1 fruit fly cellular context compared by ENCODE assay signal in genomic region chrX:6090809-6091667, dm6.
TF ChIP-seq lines count a peak whose summit lies in the region.

Nep1 (plus strand) TSS chrX:6091205.
Mipp2 (minus strand) TSS chrX:6091471.

TF ChIP-seq in whole organism, embryonic, 481 proteins besides CTCF, POLR2A, EP300 and RAD21 (continued from another document and continues in another):
- TF ChIP-seq CG5180 (GFP tag; optimal IDR thresholded peaks at IDR 0.05; lab: Kevin White, UChicago) (no peak), B-H1 (GFP tag; IDR thresholded peaks at IDR 0.05; lab: Robert Waterston, UW) (peak; percentile 23; the same call in 1 of the 3 replicates), CG13775 (GFP tag; optimal IDR thresholded peaks at IDR 0.05; lab: Kevin White, UChicago) (peak; percentile 33), CG15601 (tag; optimal IDR thresholded peaks at IDR 0.05; lab: Kevin White, UChicago) (no peak), Ets65A (GFP tag; lab: Kevin White, UChicago) (peak; percentile 96), tll (GFP tag; optimal IDR thresholded peaks at IDR 0.05; lab: Kevin White, UChicago) (no peak), luna (GFP tag; optimal IDR thresholded peaks at IDR 0.05; lab: Kevin White, UChicago) (no peak), CG13287 (GFP tag; IDR thresholded peaks at IDR 0.05; lab: Robert Waterston, UW; ENCODE audit: partially characterized antibody) (no peak), D19A (tag; optimal IDR thresholded peaks at IDR 0.05; lab: Kevin White, UChicago) (no peak), CG1233 (GFP tag; optimal IDR thresholded peaks at IDR 0.05; lab: Kevin White, UChicago) (peak; percentile 5), CG14667 (GFP tag; IDR thresholded peaks at IDR 0.05; lab: Robert Waterston, UW) (peak; percentile 28; the same call in 1 of the 2 replicates), CG42726 (GFP tag; IDR thresholded peaks at IDR 0.05; lab: Robert Waterston, UW; ENCODE audit: partially characterized antibody) (no peak), CG43689 (GFP tag; IDR thresholded peaks at IDR 0.05; lab: Robert Waterston, UW) (no peak), Bgb (GFP tag; IDR thresholded peaks at IDR 0.05; lab: Robert Waterston, UW; ENCODE audit: partially characterized antibody) (no peak), sqz (GFP tag; optimal IDR thresholded peaks at IDR 0.05; lab: Kevin White, UChicago) (no peak), kah (GFP tag; optimal IDR thresholded peaks at IDR 0.05; lab: Kevin White, UChicago) (no peak), CG33213 (GFP tag; optimal IDR thresholded peaks at IDR 0.05; lab: Kevin White, UChicago) (no peak), ewg (GFP tag; optimal IDR thresholded peaks at IDR 0.05; lab: Kevin White, UChicago) (peak; percentile 3), PHDP (tag; optimal IDR thresholded peaks at IDR 0.05; lab: Kevin White, UChicago) (peak; percentile 15), CG4707 (GFP tag; optimal IDR thresholded peaks at IDR 0.05; lab: Kevin White, UChicago) (no peak), CG11695 (GFP tag; IDR thresholded peaks at IDR 0.05; lab: Robert Waterston, UW) (no peak), CG16813 (GFP tag; IDR thresholded peaks at IDR 0.05; lab: Robert Waterston, UW; ENCODE audit: partially characterized antibody) (no peak), slou (GFP tag; optimal IDR thresholded peaks at IDR 0.05; lab: Kevin White, UChicago) (no peak), zfh2 (GFP tag; optimal IDR thresholded peaks at IDR 0.05; lab: Kevin White, UChicago) (peak; percentile 20), sob (GFP tag; IDR thresholded peaks at IDR 0.05; lab: Robert Waterston, UW) (peak; percentile 51; the same call in 1 of the 2 replicates), Abd-B (GFP tag; optimal IDR thresholded peaks at IDR 0.05; lab: Kevin White, UChicago) (no peak), ase (GFP tag; IDR thresholded peaks at IDR 0.05; lab: Robert Waterston, UW) (no peak), nerfin-1 (tag; optimal IDR thresholded peaks at IDR 0.05; lab: Kevin White, UChicago) (no peak), fd64A (GFP tag; optimal IDR thresholded peaks at IDR 0.05; lab: Kevin White, UChicago) (no peak), CG8281 (tag; optimal IDR thresholded peaks at IDR 0.05; lab: Kevin White, UChicago) (no peak), rib (GFP tag; IDR thresholded peaks at IDR 0.05; lab: Robert Waterston, UW) (no peak), CG9437 (GFP tag; optimal IDR thresholded peaks at IDR 0.05; lab: Kevin White, UChicago) (no peak), CG10462 (GFP tag; optimal IDR thresholded peaks at IDR 0.05; lab: Kevin White, UChicago) (no peak), run (tag; optimal IDR thresholded peaks at IDR 0.05; lab: Kevin White, UChicago) (no peak), CG12104 (GFP tag; optimal IDR thresholded peaks at IDR 0.05; lab: Kevin White, UChicago) (no peak), CG10147 (GFP tag; optimal IDR thresholded peaks at IDR 0.05; lab: Kevin White, UChicago) (no peak), CG6689 (GFP tag; IDR thresholded peaks at IDR 0.05; lab: Robert Waterston, UW) (peak; percentile 25; the same call in 1 of the 2 replicates), sd (tag; optimal IDR thresholded peaks at IDR 0.05; lab: Kevin White, UChicago) (no peak), Usf (GFP tag; optimal IDR thresholded peaks at IDR 0.05; lab: Kevin White, UChicago) (no peak), CG17568 (GFP tag; optimal IDR thresholded peaks at IDR 0.05; lab: Kevin White, UChicago) (no peak), fd3F (GFP tag; optimal IDR thresholded peaks at IDR 0.05; lab: Kevin White, UChicago) (no peak), CG18262 (tag; optimal IDR thresholded peaks at IDR 0.05; lab: Kevin White, UChicago) (peak; percentile 8), cwo (GFP tag; optimal IDR thresholded peaks at IDR 0.05; lab: Kevin White, UChicago) (no peak), bbx (GFP tag; IDR thresholded peaks at IDR 0.05; lab: Robert Waterston, UW; ENCODE audit: partially characterized antibody) (no peak), lilli (GFP tag; optimal IDR thresholded peaks at IDR 0.05; lab: Kevin White, UChicago) (peak; percentile 42), CG1647 (GFP tag; optimal IDR thresholded peaks at IDR 0.05; lab: Kevin White, UChicago) (no peak), Opbp (GFP tag; IDR thresholded peaks at IDR 0.05; lab: Robert Waterston, UW; ENCODE audit: partially characterized antibody) (no peak), shn (GFP tag; optimal IDR thresholded peaks at IDR 0.05; lab: Kevin White, UChicago) (peak; percentile 26), Jarid2 (GFP tag; optimal IDR thresholded peaks at IDR 0.05; lab: Kevin White, UChicago) (no peak), dpn (GFP tag; optimal IDR thresholded peaks at IDR 0.05; lab: Kevin White, UChicago) (peak in 1 of 2 experiments; percentile 12), Fer3 (tag; optimal IDR thresholded peaks at IDR 0.05; lab: Kevin White, UChicago) (peak; percentile 46), Kr (GFP tag; optimal IDR thresholded peaks at IDR 0.05; lab: Kevin White, UChicago) (no peak), Hsf (GFP tag; optimal IDR thresholded peaks at IDR 0.05; lab: Kevin White, UChicago) (peak; percentile 2), salm (tag; optimal IDR thresholded peaks at IDR 0.05; lab: Kevin White, UChicago) (no peak), HLHmδ (GFP tag; optimal IDR thresholded peaks at IDR 0.05; lab: Kevin White, UChicago) (no peak), ind (GFP tag; optimal IDR thresholded peaks at IDR 0.05; lab: Kevin White, UChicago) (peak; percentile 11), al (GFP tag; IDR thresholded peaks at IDR 0.05; lab: Robert Waterston, UW) (0 out of 2 replicates have a peak, but pooled peaks have one; percentile 21), HLH4C (GFP tag; IDR thresholded peaks at IDR 0.05; lab: Robert Waterston, UW; ENCODE audit: partially characterized antibody) (no peak), sisA (GFP tag; IDR thresholded peaks at IDR 0.05; lab: Robert Waterston, UW) (no peak; the same call in none of the 2 replicates), crp (GFP tag; optimal IDR thresholded peaks at IDR 0.05; lab: Kevin White, UChicago) (peak in 1 of 2 experiments; percentile 78), Poxn (GFP tag; IDR thresholded peaks at IDR 0.05; lab: Robert Waterston, UW) (no peak), Oaz (GFP tag; IDR thresholded peaks at IDR 0.05; lab: Robert Waterston, UW) (no peak), vfl (GFP tag; optimal IDR thresholded peaks at IDR 0.05; lab: Kevin White, UChicago) (no peak), tap (tag; optimal IDR thresholded peaks at IDR 0.05; lab: Kevin White, UChicago) (no peak), zf30C (GFP tag; optimal IDR thresholded peaks at IDR 0.05; lab: Kevin White, UChicago) (no peak), CG32767 (GFP tag; IDR thresholded peaks at IDR 0.05; lab: Robert Waterston, UW) (no peak), Chrac-16 (GFP tag; optimal IDR thresholded peaks at IDR 0.05; lab: Kevin White, UChicago) (no peak), Mad (GFP tag; optimal IDR thresholded peaks at IDR 0.05; lab: Kevin White, UChicago) (no peak), HHEX (GFP tag; optimal IDR thresholded peaks at IDR 0.05; lab: Kevin White, UChicago) (no peak), CG14710 (tag; optimal IDR thresholded peaks at IDR 0.05; lab: Kevin White, UChicago) (no peak), twi (tag; optimal IDR thresholded peaks at IDR 0.05; lab: Kevin White, UChicago) (no peak), CG15269 (tag; optimal IDR thresholded peaks at IDR 0.05; lab: Kevin White, UChicago) (peak; percentile 49), lola (GFP tag; optimal IDR thresholded peaks at IDR 0.05; lab: Kevin White, UChicago) (no peak), CG11696 (GFP tag; IDR thresholded peaks at IDR 0.05; lab: Robert Waterston, UW) (no peak), CG6683 (GFP tag; optimal IDR thresholded peaks at IDR 0.05; lab: Kevin White, UChicago) (no peak), CG11723 (GFP tag; optimal IDR thresholded peaks at IDR 0.05; lab: Kevin White, UChicago) (no peak), yki (optimal IDR thresholded peaks at IDR 0.05; lab: Kevin White, UChicago) (no peak), Scr (GFP tag; IDR thresholded peaks at IDR 0.05; lab: Robert Waterston, UW; ENCODE audit: partially characterized antibody) (no peak), CG2202 (tag; optimal IDR thresholded peaks at IDR 0.05; lab: Kevin White, UChicago) (no peak), zfh1 (GFP tag; IDR thresholded peaks at IDR 0.05; lab: Robert Waterston, UW) (peak; percentile 53; the same call in 1 of the 3 replicates), insv (GFP tag; optimal IDR thresholded peaks at IDR 0.05; lab: Kevin White, UChicago) (no peak), CG2875 (GFP tag; optimal IDR thresholded peaks at IDR 0.05; lab: Kevin White, UChicago) (no peak), ac (GFP tag; optimal IDR thresholded peaks at IDR 0.05; lab: Kevin White, UChicago) (no peak), CG8944 (GFP tag; optimal IDR thresholded peaks at IDR 0.05; lab: Kevin White, UChicago) (peak; percentile 22), ken (GFP tag; IDR thresholded peaks at IDR 0.05; lab: Robert Waterston, UW) (peak; percentile 58; the same call in 2 of the 3 replicates), CG1529 (GFP tag; optimal IDR thresholded peaks at IDR 0.05; lab: Kevin White, UChicago) (no peak), lov (optimal IDR thresholded peaks at IDR 0.05; lab: Kevin White, UChicago) (no peak), lov (GFP tag; IDR thresholded peaks at IDR 0.05; lab: Robert Waterston, UW) (no peak), Blimp-1 (GFP tag; optimal IDR thresholded peaks at IDR 0.05; lab: Kevin White, UChicago) (no peak), Vsx1 (GFP tag; optimal IDR thresholded peaks at IDR 0.05; lab: Kevin White, UChicago) (no peak), CG18764 (GFP tag; optimal IDR thresholded peaks at IDR 0.05; lab: Kevin White, UChicago) (no peak), CG4424 (GFP tag; optimal IDR thresholded peaks at IDR 0.05; lab: Kevin White, UChicago) (no peak), chif (GFP tag; optimal IDR thresholded peaks at IDR 0.05; lab: Kevin White, UChicago) (peak in 1 of 2 experiments; percentile 23), CG3163 (GFP tag; optimal IDR thresholded peaks at IDR 0.05; lab: Kevin White, UChicago) (no peak), ems (GFP tag; optimal IDR thresholded peaks at IDR 0.05; lab: Kevin White, UChicago) (peak; percentile 1), CG6175 (GFP tag; IDR thresholded peaks at IDR 0.05; lab: Robert Waterston, UW) (no peak), btn (GFP tag; optimal IDR thresholded peaks at IDR 0.05; lab: Kevin White, UChicago) (no peak), CG9215 (GFP tag; IDR thresholded peaks at IDR 0.05; lab: Robert Waterston, UW) (peak; percentile 29; the same call in 1 of the 2 replicates), kni (GFP tag; optimal IDR thresholded peaks at IDR 0.05; lab: Kevin White, UChicago) (no peak), B-H2 (GFP tag; optimal IDR thresholded peaks at IDR 0.05; lab: Kevin White, UChicago) (no peak), CG12942 (GFP tag; optimal IDR thresholded peaks at IDR 0.05; lab: Kevin White, UChicago) (no peak), CG6791 (GFP tag; IDR thresholded peaks at IDR 0.05; lab: Robert Waterston, UW; ENCODE audit: partially characterized antibody) (no peak), fru (optimal IDR thresholded peaks at IDR 0.05; lab: Kevin White, UChicago) (no peak), CG31224 (GFP tag; IDR thresholded peaks at IDR 0.05; lab: Robert Waterston, UW) (no peak), CG1832 (GFP tag; optimal IDR thresholded peaks at IDR 0.05; lab: Kevin White, UChicago) (no peak), HmgZ (tag; optimal IDR thresholded peaks at IDR 0.05; lab: Kevin White, UChicago) (no peak), chn (GFP tag; optimal IDR thresholded peaks at IDR 0.05; lab: Kevin White, UChicago) (no peak), nom (GFP tag; optimal IDR thresholded peaks at IDR 0.05; lab: Kevin White, UChicago) (no peak), row (GFP tag; IDR thresholded peaks at IDR 0.05; lab: Robert Waterston, UW) (peak; percentile 89), vvl (GFP tag; IDR thresholded peaks at IDR 0.05; lab: Robert Waterston, UW) (peak; percentile 60; the same call in 1 of the 2 replicates), zen (tag; optimal IDR thresholded peaks at IDR 0.05; lab: Kevin White, UChicago) (no peak), wor (GFP tag; IDR thresholded peaks at IDR 0.05; lab: Robert Waterston, UW) (0 out of 2 replicates have a peak, but pooled peaks have one; percentile 10), CG3726 (GFP tag; IDR thresholded peaks at IDR 0.05; lab: Robert Waterston, UW) (no peak), mld (GFP tag; IDR thresholded peaks at IDR 0.05; lab: Robert Waterston, UW; ENCODE audit: partially characterized antibody) (no peak), CG5953 (GFP tag; IDR thresholded peaks at IDR 0.05; lab: Robert Waterston, UW) (no peak), Dll (GFP tag; IDR thresholded peaks at IDR 0.05; lab: Robert Waterston, UW; ENCODE audit: partially characterized antibody) (no peak), Sin3A (optimal IDR thresholded peaks at IDR 0.05; lab: Kevin White, UChicago) (peak; percentile 41), CG12155 (GFP tag; optimal IDR thresholded peaks at IDR 0.05; lab: Kevin White, UChicago) (peak; percentile 0), p53 (GFP tag; optimal IDR thresholded peaks at IDR 0.05; lab: Kevin White, UChicago) (no peak), CG12236 (GFP tag; optimal IDR thresholded peaks at IDR 0.05; lab: Kevin White, UChicago) (no peak), CG7786 (GFP tag; optimal IDR thresholded peaks at IDR 0.05; lab: Kevin White, UChicago) (peak; percentile 29), CG18599 (GFP tag; optimal IDR thresholded peaks at IDR 0.05; lab: Kevin White, UChicago) (peak; percentile 33), TFAM (GFP tag; optimal IDR thresholded peaks at IDR 0.05; lab: Kevin White, UChicago) (no peak), Aef1 (GFP tag; IDR thresholded peaks at IDR 0.05; lab: Robert Waterston, UW) (peak; percentile 64), CG5245 (GFP tag; optimal IDR thresholded peaks at IDR 0.05; lab: Kevin White, UChicago) (no peak), bowl (GFP tag; IDR thresholded peaks at IDR 0.05; lab: Robert Waterston, UW) (no peak), CHES-1-like (GFP tag; optimal IDR thresholded peaks at IDR 0.05; lab: Kevin White, UChicago) (peak; percentile 40), stc (GFP tag; IDR thresholded peaks at IDR 0.05; lab: Robert Waterston, UW) (0 out of 2 replicates have a peak, but pooled peaks have one; percentile 46), amos (GFP tag; IDR thresholded peaks at IDR 0.05; lab: Robert Waterston, UW; ENCODE audit: partially characterized antibody) (no peak), CG15514 (GFP tag; optimal IDR thresholded peaks at IDR 0.05; lab: Kevin White, UChicago) (no peak), CG17328 (GFP tag; IDR thresholded peaks at IDR 0.05; lab: Robert Waterston, UW) (peak; percentile 25; the same call in 1 of the 2 replicates), dmrt99B (tag; optimal IDR thresholded peaks at IDR 0.05; lab: Kevin White, UChicago) (no peak), CG31365 (tag; optimal IDR thresholded peaks at IDR 0.05; lab: Kevin White, UChicago) (no peak), CG11504 (tag; optimal IDR thresholded peaks at IDR 0.05; lab: Kevin White, UChicago) (peak; percentile 37)
